Worm (Caenorhabditis elegans) whole organism, midembryonic: Measurements from ENCODE around the gene R151.8.

ENCODE experiments used
- T22C8.4 ChIP-seq: fragments of 200-800 bp; sonication (Bioruptor generic); IDR thresholded peaks from 2 replicates; pipeline ENCODE4 v1.3.6; 2022; ENCODE audit warnings: missing genetic modification characterization, missing compliant biosample characterization
- cog-1 ChIP-seq: sonication (generic microtip); optimal IDR thresholded peaks from 2 replicates; lab custom pipeline; 2016; ENCODE audit warnings: missing genetic modification characterization, missing compliant biosample characterization
- klf-2 ChIP-seq: fragments of 200-800 bp; sonication (Bioruptor generic); conservative IDR thresholded peaks from 2 replicates; pipeline ENCODE4 v1.3.6; 2022; ENCODE audit warnings: missing genetic modification reagents, missing genetic modification characterization, missing compliant biosample characterization
- med-1 ChIP-seq: sonication (generic microtip); optimal IDR thresholded peaks from 2 replicates; lab custom pipeline; 2017; ENCODE audit warnings: missing genetic modification characterization, mild to moderate bottlenecking, missing compliant biosample characterization, antibody characterized with exemption, missing genetic modification reagents; ENCODE audit not compliant: insufficient read depth
- ztf-23 ChIP-seq: fragments of 200-800 bp; sonication (Bioruptor generic); IDR thresholded peaks from 2 replicates; pipeline ENCODE4 v1.3.6; 2022; ENCODE audit warnings: missing genetic modification reagents, missing genetic modification characterization, missing compliant biosample characterization
- ztf-29 ChIP-seq: fragments of 200-800 bp; sonication (Bioruptor generic); IDR thresholded peaks from 2 replicates; pipeline ENCODE4 v1.3.6; 2022; ENCODE audit warnings: missing genetic modification reagents, missing genetic modification characterization, missing compliant biosample characterization

ce11 chrIII:7246389-7246788 is 16.8 kb upstream of the R151.8 start:
- no peak for TF ChIP-seq ztf-23 (GFP tag; lab: Robert Waterston, UW)
- TF ChIP-seq cog-1 (tag; lab: Kevin White, UChicago) = no peak
- no peak for TF ChIP-seq T22C8.4 (GFP tag; lab: Robert Waterston, UW)
- no peak for TF ChIP-seq med-1 (GFP tag; lab: Kevin White, UChicago)
- no peak for TF ChIP-seq ztf-29 (GFP tag; lab: Robert Waterston, UW)
- no peak for TF ChIP-seq klf-2 (GFP tag; lab: Robert Waterston, UW)
